Fruit fly (Drosophila melanogaster) whole organism, wandering third instar larva: ENCODE results near the gene CG11584.

Source experiments
- Abd-B ChIP-seq: fragments of >200 bp; optimal IDR thresholded peaks from 2 replicates; lab custom pipeline; 2017; ENCODE audit warnings: missing biosample characterization, missing genetic modification characterization
- Sp1 ChIP-seq: fragments of 200-800 bp; sonication (Bioruptor generic); optimal IDR thresholded peaks from 3 replicates; lab custom pipeline; 2019; ENCODE audit warnings: missing biosample characterization, mild to moderate bottlenecking, missing genetic modification characterization, moderate library complexity
- Vsx2 ChIP-seq: fragments of 200-300, 225-300 bp; sonication (Bioruptor generic); optimal IDR thresholded peaks from 2 replicates; lab custom pipeline; 2018; ENCODE audit warnings: missing biosample characterization, missing genetic modification characterization; ENCODE audit not compliant: partially characterized antibody
- dmrt93B ChIP-seq: fragments of 200-800 bp; sonication (Bioruptor generic); optimal IDR thresholded peaks from 2 replicates; lab custom pipeline; 2018; ENCODE audit warnings: missing biosample characterization, mild to moderate bottlenecking, missing genetic modification characterization
- dsf ChIP-seq: sonication (Bioruptor generic); optimal IDR thresholded peaks from 2 replicates; lab custom pipeline; 2016; ENCODE audit warnings: missing biosample characterization, missing genetic modification characterization, borderline replicate concordance
- foxo ChIP-seq, 2 experiments: fragments of 200-800 bp; sonication (Bioruptor generic); optimal IDR thresholded peaks; 2 replicates in 1 of 2; 3 replicates in 1 of 2; lab custom pipeline; 2016 to 2017; ENCODE audit warnings: missing biosample characterization in 2 of 2, missing genetic modification characterization in 2 of 2
- h ChIP-seq: fragments of 200-800 bp; sonication (Bioruptor generic); optimal IDR thresholded peaks from 3 replicates; lab custom pipeline; 2016; ENCODE audit warnings: missing biosample characterization, mild to moderate bottlenecking, missing genetic modification characterization
- pan ChIP-seq: fragments of >200 bp; optimal IDR thresholded peaks from 2 replicates; lab custom pipeline; 2017
- woc ChIP-seq: sonication (Bioruptor generic); optimal IDR thresholded peaks from 2 replicates; lab custom pipeline; 2016; ENCODE audit warnings: missing biosample characterization, mild to moderate bottlenecking, missing genetic modification characterization

DNA sequence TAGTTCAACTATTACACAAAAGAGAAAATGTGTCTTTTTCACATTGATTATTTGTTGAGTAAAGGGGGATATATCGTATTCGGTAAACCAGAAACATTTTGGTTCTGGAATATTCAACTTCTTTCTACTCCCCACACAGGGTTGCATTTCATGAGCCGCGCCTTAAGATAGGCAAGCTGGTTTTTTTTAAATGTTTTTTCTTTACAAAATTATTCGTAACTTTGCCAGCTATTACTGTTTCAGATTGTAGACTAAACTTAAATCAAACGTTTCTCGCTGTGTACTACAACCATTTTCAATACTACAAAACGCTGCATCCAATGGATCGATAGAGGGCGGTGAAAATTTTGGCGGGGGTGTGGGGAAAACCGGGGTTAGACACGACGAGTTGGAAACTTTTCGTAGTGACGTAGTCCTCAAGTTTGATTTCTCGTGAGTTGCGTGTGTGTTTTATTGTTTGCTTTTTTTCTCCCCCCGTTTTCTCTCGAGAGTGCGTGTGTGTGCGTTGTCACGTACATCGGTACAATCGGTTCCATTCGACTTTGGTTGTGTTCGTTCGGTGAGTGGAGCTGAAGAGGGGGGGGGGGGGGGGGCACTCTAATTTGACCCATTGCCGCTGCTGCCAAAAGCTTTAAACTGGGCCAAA is 32.8 kb downstream of the CG11584 start:
- TF ChIP-seq Sp1 (GFP tag; lab: Kevin White, UChicago) (no peak), dmrt93B (GFP tag; lab: Kevin White, UChicago) (no peak), Vsx2 (no peak), Abd-B (no peak), foxo (GFP tag; optimal IDR thresholded peaks at IDR 0.05; lab: Kevin White, UChicago) (no peak), dsf (GFP tag; lab: Kevin White, UChicago) (no peak), woc (GFP tag; lab: Kevin White, UChicago) (no peak), h (GFP tag; lab: Kevin White, UChicago) (no peak), pan (lab: Kevin White, UChicago) (no peak)
